Fruit fly (Drosophila melanogaster) whole organism: ENCODE data around the gene Edc3.

ENCODE experiments used
- CG8478 ChIP-seq: fragments of >200 bp; optimal IDR thresholded peaks from 2 replicates; lab custom pipeline; 2018; ENCODE audit warnings: inconsistent platforms
- Dll ChIP-seq: fragments of >200 bp; optimal IDR thresholded peaks from 2 replicates; lab custom pipeline; 2017
- EcR ChIP-seq, 2 experiments: fragments of >200 bp; optimal IDR thresholded peaks; 2 replicates each; lab custom pipeline; 2017; ENCODE audit warnings: missing biosample characterization in 2 of 2, missing genetic modification characterization in 2 of 2, missing genetic modification reagents in 2 of 2
- pan ChIP-seq: fragments of >200 bp; optimal IDR thresholded peaks from 2 replicates; lab custom pipeline; 2017
- usp ChIP-seq: fragments of >200 bp; optimal IDR thresholded peaks from 2 replicates; lab custom pipeline; 2017; ENCODE audit warnings: missing biosample characterization, missing genetic modification characterization, mixed read lengths

dm6 chr3L:17486130-17486529 lies 43.5 kb downstream of the Edc3 start, which contains the start of gene CG6333:
- TF ChIP-seq EcR (GFP tag; optimal IDR thresholded peaks at IDR 0.05; lab: Kevin White, UChicago) (no peak), usp (GFP tag; lab: Kevin White, UChicago) (no peak), pan (lab: Kevin White, UChicago) (no peak), CG8478 (lab: Kevin White, UChicago) (no peak), Dll (lab: Kevin White, UChicago) (no peak)
